Fruit fly (Drosophila melanogaster) whole organism, embryonic: ENCODE measurements around the gene Syt1.

Source experiments
- ATbp ChIP-seq: fragments of 200-800 bp; sonication (Bioruptor generic); optimal IDR thresholded peaks from 2 replicates; lab custom pipeline; 2017; ENCODE audit warnings: missing biosample characterization, mild to moderate bottlenecking, missing genetic modification characterization, missing genetic modification reagents
- Awh ChIP-seq: fragments of 200-800 bp; sonication (Bioruptor generic); IDR thresholded peaks from 2 replicates; pipeline ENCODE4, ENCODE4 v1.3.6; 2022; ENCODE audit warnings: missing biosample characterization, missing genetic modification characterization
- CG11456 ChIP-seq: fragments of 200-800 bp; sonication (Bioruptor generic); IDR thresholded peaks from 3 replicates; pipeline ENCODE4 v1.3.6; 2022; ENCODE audit warnings: missing biosample characterization, missing genetic modification characterization
- CG13287 ChIP-seq: fragments of 200-800 bp; sonication (Bioruptor generic); IDR thresholded peaks from 2 replicates; pipeline ENCODE4 v1.3.6; 2022; ENCODE audit warnings: missing biosample characterization, missing genetic modification characterization; ENCODE audit not compliant: partially characterized antibody
- CG13775 ChIP-seq: fragments of 200-800 bp; sonication (Bioruptor generic); optimal IDR thresholded peaks from 3 replicates; lab custom pipeline; 2017; ENCODE audit warnings: missing biosample characterization, mild to moderate bottlenecking, missing genetic modification characterization
- CG13894 ChIP-seq: fragments of 200-800 bp; sonication (Bioruptor generic); optimal IDR thresholded peaks from 3 replicates; lab custom pipeline; 2018; ENCODE audit warnings: missing biosample characterization, mild to moderate bottlenecking, missing genetic modification characterization, moderate library complexity
- CG17912 ChIP-seq: fragments of 200-800 bp; sonication (Bioruptor generic); optimal IDR thresholded peaks from 2 replicates; lab custom pipeline; 2018; ENCODE audit warnings: missing biosample characterization, mild to moderate bottlenecking, missing genetic modification characterization
- CG31224 ChIP-seq: fragments of 200-800 bp; sonication (Bioruptor generic); IDR thresholded peaks from 2 replicates; pipeline ENCODE4 v1.3.6; 2022; ENCODE audit warnings: missing biosample characterization, missing genetic modification characterization
- CG3281 ChIP-seq: fragments of 200-800 bp; sonication (Bioruptor generic); optimal IDR thresholded peaks from 3 replicates; lab custom pipeline; 2017; ENCODE audit warnings: missing biosample characterization, mild to moderate bottlenecking, missing genetic modification characterization
- CG34376 ChIP-seq: fragments of 200-800 bp; sonication (Bioruptor generic); optimal IDR thresholded peaks from 2 replicates; lab custom pipeline; 2018; ENCODE audit warnings: missing biosample characterization, mild to moderate bottlenecking, missing genetic modification characterization
- CG4328 ChIP-seq: fragments of 200-800 bp; sonication (Bioruptor generic); optimal IDR thresholded peaks from 3 replicates; lab custom pipeline; 2017; ENCODE audit warnings: missing biosample characterization, missing genetic modification reagents, missing genetic modification characterization
- CG4820 ChIP-seq: fragments of 200-800 bp; sonication (Bioruptor generic); optimal IDR thresholded peaks from 3 replicates; lab custom pipeline; 2016; ENCODE audit warnings: missing biosample characterization, missing genetic modification characterization
- CG6654 ChIP-seq: fragments of 200-800 bp; sonication (Bioruptor generic); optimal IDR thresholded peaks from 2 replicates; lab custom pipeline; 2017; ENCODE audit warnings: missing biosample characterization, mild to moderate bottlenecking, missing genetic modification characterization
- CG6765 ChIP-seq: fragments of 200-800 bp; sonication (Bioruptor generic); optimal IDR thresholded peaks from 3 replicates; lab custom pipeline; 2017; ENCODE audit warnings: missing biosample characterization, mild to moderate bottlenecking, missing genetic modification characterization
- CG6791 ChIP-seq: fragments of 200-800 bp; sonication (Bioruptor generic); IDR thresholded peaks from 3 replicates; pipeline ENCODE4 v1.3.6; 2022; ENCODE audit warnings: missing biosample characterization, missing genetic modification characterization; ENCODE audit not compliant: partially characterized antibody
- CG8290 ChIP-seq, 3 experiments: fragments of 200-800 bp; sonication (Bioruptor generic); optimal IDR thresholded peaks; 2 replicates each; lab custom pipeline; 2016 to 2019; ENCODE audit warnings: missing biosample characterization in 3 of 3, missing genetic modification characterization in 3 of 3, mild to moderate bottlenecking in 2 of 3, moderate library complexity in 1 of 3
- CG9932 ChIP-seq: fragments of 200-800 bp; sonication (Bioruptor generic); IDR thresholded peaks from 2 replicates; pipeline ENCODE4 v1.3.6; 2022; ENCODE audit warnings: missing biosample characterization, missing genetic modification characterization
- Eip74EF ChIP-seq, 2 experiments: fragments of 200-800 bp in 1 of 2; fragments of >200 bp in 1 of 2; sonication (Bioruptor generic) in 1 of 2; optimal IDR thresholded peaks; 2 replicates each; lab custom pipeline; 2017 to 2019; ENCODE audit warnings: missing biosample characterization in 2 of 2, missing genetic modification characterization in 2 of 2, mild to moderate bottlenecking in 1 of 2, moderate library complexity in 1 of 2
- Ets65A ChIP-seq: fragments of 200-800 bp; sonication (Bioruptor generic); peaks from one replicate; lab custom pipeline; 2016; ENCODE audit warnings: missing biosample characterization, missing genetic modification characterization
- HLH54F ChIP-seq: fragments of 200-800 bp; sonication (Bioruptor generic); optimal IDR thresholded peaks from 3 replicates; lab custom pipeline; 2016; ENCODE audit warnings: missing biosample characterization, missing genetic modification characterization
- HmgZ ChIP-seq: fragments of 200-800 bp; sonication (Bioruptor generic); optimal IDR thresholded peaks from 2 replicates; lab custom pipeline; 2018; ENCODE audit warnings: missing biosample characterization, mild to moderate bottlenecking, missing genetic modification characterization
- Hmr ChIP-seq: fragments of 200-800 bp; sonication (Bioruptor generic); optimal IDR thresholded peaks from 3 replicates; lab custom pipeline; 2017; ENCODE audit warnings: mild to moderate bottlenecking, missing biosample characterization, missing genetic modification reagents, missing genetic modification characterization
- Hr78 ChIP-seq, 2 experiments: fragments of 200-800 bp in 1 of 2; fragments of >200 bp in 1 of 2; sonication (Bioruptor generic) in 1 of 2; optimal IDR thresholded peaks; 2 replicates each; lab custom pipeline; 2017 to 2019; ENCODE audit warnings: missing biosample characterization in 2 of 2, missing genetic modification characterization in 2 of 2, mild to moderate bottlenecking in 1 of 2, moderate library complexity in 1 of 2
- Max ChIP-seq: fragments of 200-800 bp; sonication (Bioruptor generic); optimal IDR thresholded peaks from 2 replicates; lab custom pipeline; 2016; ENCODE audit warnings: missing biosample characterization, mild to moderate bottlenecking, missing genetic modification characterization
- NFAT ChIP-seq: fragments of 200-800 bp; sonication (Bioruptor generic); IDR thresholded peaks from 2 replicates; pipeline ENCODE4 v1.3.6; 2022; ENCODE audit warnings: missing biosample characterization, missing genetic modification characterization
- ab ChIP-seq: fragments of 200-800 bp; sonication (Bioruptor generic); optimal IDR thresholded peaks from 2 replicates; lab custom pipeline; 2016; ENCODE audit warnings: missing biosample characterization, missing genetic modification characterization
- bbx ChIP-seq: fragments of 200-800 bp; sonication (Bioruptor generic); IDR thresholded peaks from 2 replicates; pipeline ENCODE4 v1.3.6; 2022; ENCODE audit warnings: missing biosample characterization, missing genetic modification characterization; ENCODE audit not compliant: partially characterized antibody
- bcd ChIP-seq: fragments of 200-800 bp; sonication (Bioruptor generic); optimal IDR thresholded peaks from 2 replicates; lab custom pipeline; 2017; ENCODE audit warnings: missing biosample characterization, mild to moderate bottlenecking, missing genetic modification characterization
- chn ChIP-seq: fragments of 200-800 bp; sonication (Bioruptor generic); optimal IDR thresholded peaks from 2 replicates; lab custom pipeline; 2016; ENCODE audit warnings: missing biosample characterization, missing genetic modification characterization
- ci ChIP-seq: fragments of 200-800 bp; sonication (Bioruptor generic); IDR thresholded peaks from 3 replicates; pipeline ENCODE4 v1.3.6; 2022; ENCODE audit warnings: missing biosample characterization, missing genetic modification characterization
- dmrt11E ChIP-seq: fragments of 200-800 bp; sonication (Bioruptor generic); optimal IDR thresholded peaks from 3 replicates; lab custom pipeline; 2018; ENCODE audit warnings: missing biosample characterization, mild to moderate bottlenecking, missing genetic modification characterization, moderate library complexity
- ftz-f1 ChIP-seq: fragments of 200-800 bp; sonication (Bioruptor generic); optimal IDR thresholded peaks from 2 replicates; lab custom pipeline; 2016; ENCODE audit warnings: missing biosample characterization, missing genetic modification characterization
- hbn ChIP-seq: fragments of 200-800 bp; sonication (Bioruptor generic); IDR thresholded peaks from 2 replicates; pipeline ENCODE4 v1.3.6; 2022; ENCODE audit warnings: missing biosample characterization, missing genetic modification characterization; ENCODE audit not compliant: partially characterized antibody
- jigr1 ChIP-seq: fragments of 200-800 bp; sonication (Bioruptor generic); IDR thresholded peaks from 3 replicates; pipeline ENCODE4 v1.3.6; 2022; ENCODE audit warnings: missing biosample characterization, missing genetic modification characterization
- lab ChIP-seq: fragments of 200-800 bp; sonication (Bioruptor generic); optimal IDR thresholded peaks from 3 replicates; lab custom pipeline; 2017; ENCODE audit warnings: missing biosample characterization, missing genetic modification characterization, mild to moderate bottlenecking, moderate library complexity, missing genetic modification reagents
- lmd ChIP-seq: fragments of 200-800 bp; sonication (Bioruptor generic); IDR thresholded peaks from 2 replicates; pipeline ENCODE4 v1.3.6; 2022; ENCODE audit warnings: missing biosample characterization, missing genetic modification characterization
- nerfin-1 ChIP-seq: fragments of 200-800 bp; sonication (Bioruptor generic); optimal IDR thresholded peaks from 3 replicates; lab custom pipeline; 2019; ENCODE audit warnings: missing biosample characterization, mild to moderate bottlenecking, missing genetic modification characterization, moderate library complexity
- nmo ChIP-seq: fragments of 200-800 bp; sonication (Bioruptor generic); optimal IDR thresholded peaks from 2 replicates; lab custom pipeline; 2018; ENCODE audit warnings: missing biosample characterization, mild to moderate bottlenecking, missing genetic modification characterization, moderate library complexity
- onecut ChIP-seq: fragments of 200-800 bp; sonication (Bioruptor generic); IDR thresholded peaks from 2 replicates; pipeline ENCODE4 v1.3.6; 2022; ENCODE audit warnings: missing biosample characterization, missing genetic modification characterization
- p53 ChIP-seq: fragments of 200-800 bp; sonication (Bioruptor generic); optimal IDR thresholded peaks from 2 replicates; lab custom pipeline; 2016; ENCODE audit warnings: missing biosample characterization, missing genetic modification characterization
- pfk ChIP-seq: fragments of 200-800 bp; sonication (Bioruptor generic); optimal IDR thresholded peaks from 2 replicates; lab custom pipeline; 2018; ENCODE audit warnings: missing biosample characterization, mild to moderate bottlenecking, missing genetic modification characterization, moderate library complexity
- phol ChIP-seq: fragments of 200-800 bp; sonication (Bioruptor generic); optimal IDR thresholded peaks from 3 replicates; lab custom pipeline; 2018; ENCODE audit warnings: missing biosample characterization, mild to moderate bottlenecking, missing genetic modification characterization, moderate library complexity
- pros ChIP-seq: fragments of 200-800 bp; sonication (Bioruptor generic); optimal IDR thresholded peaks from 3 replicates; lab custom pipeline; 2019; ENCODE audit warnings: missing biosample characterization, mild to moderate bottlenecking, missing genetic modification characterization, moderate library complexity
- pum ChIP-seq: fragments of 200-800 bp; sonication (Bioruptor generic); optimal IDR thresholded peaks from 2 replicates; lab custom pipeline; 2016; ENCODE audit warnings: missing biosample characterization, missing genetic modification characterization
- pzg ChIP-seq: fragments of 200-800 bp; sonication (Bioruptor generic); optimal IDR thresholded peaks from 3 replicates; lab custom pipeline; 2018; ENCODE audit warnings: missing biosample characterization, mild to moderate bottlenecking, missing genetic modification characterization, moderate library complexity
- sens ChIP-seq: fragments of 200-800 bp; sonication (Bioruptor generic); peaks from one replicate; lab custom pipeline; 2016; ENCODE audit warnings: missing biosample characterization, missing genetic modification characterization
- so ChIP-seq: fragments of 200-800 bp; sonication (Bioruptor generic); IDR thresholded peaks from 3 replicates; pipeline ENCODE4 v1.3.6; 2022; ENCODE audit warnings: missing biosample characterization, missing genetic modification characterization
- tap ChIP-seq: fragments of 200-800 bp; optimal IDR thresholded peaks from 3 replicates; lab custom pipeline; 2019; ENCODE audit warnings: missing biosample characterization, mild to moderate bottlenecking, missing genetic modification characterization, moderate library complexity

Syt1 gene

DNA sequence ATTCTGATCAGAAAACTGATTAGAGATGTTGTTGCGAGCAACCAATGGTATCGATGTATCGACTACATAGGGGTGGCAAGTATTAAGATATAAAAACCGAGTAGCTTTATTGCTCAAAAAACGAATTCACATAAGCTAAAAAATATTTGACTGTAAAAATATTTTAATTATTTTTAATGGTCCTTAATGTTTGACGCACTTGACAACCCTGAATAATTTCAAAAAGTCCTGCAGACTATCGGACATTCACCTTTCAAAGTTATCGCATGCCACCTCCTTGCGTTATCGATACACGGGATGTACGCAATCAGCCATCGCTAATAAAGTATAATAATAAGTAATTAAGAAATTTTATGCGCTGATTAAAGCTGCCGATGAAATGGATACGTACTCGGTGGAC, 40.1 kb downstream of the Syt1 start, which contains the start of the genes HemK2, Snapin and Tnpo-SR (continued):
- TF ChIP-seq Hr78 (GFP tag; optimal IDR thresholded peaks at IDR 0.05; lab: Kevin White, UChicago), result no peak
- TF ChIP-seq so (GFP tag; lab: Robert Waterston, UW), result peak; percentile 92
- peak; percentile 93 for TF ChIP-seq Hmr (GFP tag; lab: Kevin White, UChicago)
- TF ChIP-seq Awh (GFP tag; lab: Robert Waterston, UW), result peak; percentile 89
- peak; percentile 82 for TF ChIP-seq CG4328 (GFP tag; lab: Kevin White, UChicago)
- TF ChIP-seq CG13287 (GFP tag; lab: Robert Waterston, UW), result peak; percentile 99
- peak; percentile 91 for TF ChIP-seq Max (GFP tag; lab: Kevin White, UChicago)
- TF ChIP-seq CG17912 (GFP tag; lab: Kevin White, UChicago), result peak; percentile 62
- peak; percentile 22 for TF ChIP-seq ftz-f1 (GFP tag; lab: Kevin White, UChicago)
- TF ChIP-seq tap (tag; lab: Kevin White, UChicago), result peak; percentile 86
- peak; percentile 84 for TF ChIP-seq pzg
- TF ChIP-seq ATbp (GFP tag; lab: Kevin White, UChicago), result peak; percentile 73
- peak; percentile 93 for TF ChIP-seq HmgZ (tag; lab: Kevin White, UChicago)
- peak; percentile 94 for TF ChIP-seq NFAT
- TF ChIP-seq bcd, result peak; percentile 91
- peak; percentile 36 for TF ChIP-seq CG6654 (GFP tag; lab: Kevin White, UChicago)
- peak; percentile 86 for TF ChIP-seq CG8290 (GFP tag; optimal IDR thresholded peaks at IDR 0.05; lab: Kevin White, UChicago)
- peak; percentile 83 to 92 for TF ChIP-seq CG8290 (tag; optimal IDR thresholded peaks at IDR 0.05; lab: Kevin White, UChicago)
- TF ChIP-seq CG6765 (GFP tag; lab: Kevin White, UChicago), result peak; percentile 82
- TF ChIP-seq ab (GFP tag; lab: Kevin White, UChicago), result peak; percentile 63
- peak; percentile 96 for TF ChIP-seq nmo (GFP tag; lab: Kevin White, UChicago)
- peak; percentile 87 for TF ChIP-seq CG3281 (GFP tag; lab: Kevin White, UChicago)
- peak; percentile 88 for TF ChIP-seq CG6791 (GFP tag; lab: Robert Waterston, UW)
- peak; percentile 79 for TF ChIP-seq pum
- peak; percentile 88 for TF ChIP-seq chn (GFP tag; lab: Kevin White, UChicago)
- TF ChIP-seq Eip74EF (GFP tag; optimal IDR thresholded peaks at IDR 0.05; lab: Kevin White, UChicago), result peak in 1 of 2 experiments; percentile 67
- TF ChIP-seq CG13775 (GFP tag; lab: Kevin White, UChicago), result peak; percentile 93
- peak; percentile 84 for TF ChIP-seq CG31224 (GFP tag; lab: Robert Waterston, UW)
- TF ChIP-seq, all 482 proteins: peak for 446

DNA sequence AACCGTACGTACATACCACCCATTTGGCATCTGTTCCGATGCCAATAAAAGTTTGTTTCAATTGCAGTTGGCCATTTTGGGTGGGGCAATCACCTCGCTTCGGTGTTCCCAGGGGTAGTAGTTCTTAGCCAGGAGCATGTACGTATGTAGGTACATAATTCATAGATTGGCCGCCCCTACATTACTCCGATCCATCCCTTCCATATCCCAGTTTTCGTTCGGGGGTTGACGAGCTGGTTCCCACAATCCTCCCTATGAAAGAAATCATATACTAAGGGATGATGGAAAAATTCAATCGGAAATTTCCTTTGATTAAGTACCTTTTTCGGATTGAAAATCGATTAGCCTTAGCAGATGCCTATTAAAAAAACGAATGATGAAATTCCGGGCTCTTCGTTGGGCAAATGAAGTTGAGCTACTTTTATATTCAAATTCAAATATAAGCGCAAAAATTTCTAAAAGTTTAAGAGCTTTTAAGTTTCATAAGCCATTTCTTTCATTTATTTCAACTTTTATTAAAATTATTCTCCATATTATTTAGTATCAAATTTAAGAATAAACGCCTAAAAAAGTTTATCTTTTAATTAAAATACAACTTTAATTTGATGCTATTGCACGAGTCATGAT, 41.7 kb downstream of the Syt1 start:
- TF ChIP-seq p53 (GFP tag; lab: Kevin White, UChicago) (no peak), pfk (GFP tag; lab: Kevin White, UChicago) (no peak), bbx (GFP tag; lab: Robert Waterston, UW) (no peak), CG11456 (no peak), phol (tag; lab: Kevin White, UChicago) (peak; percentile 1), CG9932 (GFP tag; lab: Robert Waterston, UW) (no peak), CG13894 (peak; percentile 70), onecut (GFP tag; lab: Robert Waterston, UW) (0 out of 2 replicates have a peak, but pooled peaks have one; percentile 32), ci (GFP tag; lab: Robert Waterston, UW) (peak; percentile 21; the same call in 1 of the 3 replicates), jigr1 (GFP tag; lab: Robert Waterston, UW) (no peak), nerfin-1 (tag; lab: Kevin White, UChicago) (peak; percentile 8), Ets65A (GFP tag; lab: Kevin White, UChicago) (peak; percentile 86), dmrt11E (tag; lab: Kevin White, UChicago) (no peak), lab (GFP tag; lab: Kevin White, UChicago) (peak; percentile 10), pros (GFP tag; lab: Kevin White, UChicago) (peak; percentile 43), HLH54F (GFP tag; lab: Kevin White, UChicago) (no peak), lmd (no peak), sens (GFP tag; lab: Kevin White, UChicago) (peak; percentile 40), hbn (GFP tag; lab: Robert Waterston, UW) (no peak), CG4820 (GFP tag; lab: Kevin White, UChicago) (no peak), CG34376 (GFP tag; lab: Kevin White, UChicago) (no peak)
